Worm (Caenorhabditis elegans): Measurements from ENCODE around the gene ZK105.6.

The ZK105.6 gene

DNA sequence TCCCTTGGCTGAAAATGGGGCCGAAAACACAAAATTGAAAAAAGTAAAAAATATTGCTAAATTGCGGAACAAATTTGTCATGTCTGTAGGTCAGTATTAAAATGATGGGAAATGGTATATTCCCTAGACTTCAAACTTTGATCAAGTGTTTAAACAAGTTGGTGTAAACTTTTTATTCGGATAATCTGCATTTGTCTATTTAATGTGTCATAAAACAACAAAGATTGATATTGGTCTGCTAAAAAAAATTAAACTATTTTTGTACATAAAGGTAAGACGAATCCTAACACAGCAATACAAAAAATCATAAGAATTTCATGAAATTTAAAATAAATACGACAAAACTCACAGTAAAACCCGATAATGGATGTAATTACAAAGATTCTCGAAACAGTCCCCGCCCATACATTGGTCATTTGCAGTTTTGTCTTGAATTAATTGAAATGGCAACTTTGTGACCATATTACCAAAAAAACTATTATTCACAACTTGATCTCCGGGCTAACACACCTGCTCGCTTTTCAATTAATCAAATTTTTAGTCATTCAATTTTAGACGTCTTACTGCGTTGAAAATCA, at the start of gene ZK105.6, which contains the start of gene ZK105.8:
Gene ZK105.6, minus strand, starts transcription at position 101 of the 578 bp plus-strand sequence.
Gene ZK105.8, plus strand, starts transcription at position 528 of the 578 bp plus-strand sequence.
- no peak for TF ChIP-seq elt-2 (tag; optimal IDR thresholded peaks at IDR 0.05)
- no peak for TF ChIP-seq Y116A8C.19 (tag; optimal IDR thresholded peaks at IDR 0.05; ENCODE audit: borderline replicate concordance)
- no peak for TF ChIP-seq lin-14 (GFP tag; optimal IDR thresholded peaks at IDR 0.05)
- TF ChIP-seq nhr-71 (tag; optimal IDR thresholded peaks at IDR 0.05): no peak
- no peak for TF ChIP-seq dsc-1 (tag; optimal IDR thresholded peaks at IDR 0.05)
- TF ChIP-seq lir-3 (tag; optimal IDR thresholded peaks at IDR 0.05; ENCODE audit: poor library complexity): no peak
- TF ChIP-seq rnt-1 (tag; optimal IDR thresholded peaks at IDR 0.05): no peak
- TF ChIP-seq nhr-19 (GFP tag; conservative IDR thresholded peaks at IDR 0.05): no peak
- no peak for TF ChIP-seq lin-13 (GFP tag; optimal IDR thresholded peaks at IDR 0.05)
- TF ChIP-seq lin-15B (tag; optimal IDR thresholded peaks at IDR 0.05): no peak
- TF ChIP-seq aly-2 (tag; optimal IDR thresholded peaks at IDR 0.05): no peak
- no peak for TF ChIP-seq efl-1 (optimal IDR thresholded peaks at IDR 0.05)
- no peak for TF ChIP-seq efl-1 (GFP tag; optimal IDR thresholded peaks at IDR 0.05 in 1 of 2)
- no peak for TF ChIP-seq pag-3 (tag; optimal IDR thresholded peaks at IDR 0.05; ENCODE audit: borderline replicate concordance, insufficient read depth)
- TF ChIP-seq lsy-2 (tag; optimal IDR thresholded peaks at IDR 0.05): no peak
- TF ChIP-seq alr-1 (tag; optimal IDR thresholded peaks at IDR 0.05; ENCODE audit: borderline replicate concordance): no peak
- TF ChIP-seq nhr-84 (tag; optimal IDR thresholded peaks at IDR 0.05): no peak
- no peak for TF ChIP-seq tbx-2 (tag; optimal IDR thresholded peaks at IDR 0.05)
- TF ChIP-seq egl-27 (tag; optimal IDR thresholded peaks at IDR 0.05): no peak
- no peak for TF ChIP-seq sup-37 (GFP tag; optimal IDR thresholded peaks at IDR 0.05)

DNA sequence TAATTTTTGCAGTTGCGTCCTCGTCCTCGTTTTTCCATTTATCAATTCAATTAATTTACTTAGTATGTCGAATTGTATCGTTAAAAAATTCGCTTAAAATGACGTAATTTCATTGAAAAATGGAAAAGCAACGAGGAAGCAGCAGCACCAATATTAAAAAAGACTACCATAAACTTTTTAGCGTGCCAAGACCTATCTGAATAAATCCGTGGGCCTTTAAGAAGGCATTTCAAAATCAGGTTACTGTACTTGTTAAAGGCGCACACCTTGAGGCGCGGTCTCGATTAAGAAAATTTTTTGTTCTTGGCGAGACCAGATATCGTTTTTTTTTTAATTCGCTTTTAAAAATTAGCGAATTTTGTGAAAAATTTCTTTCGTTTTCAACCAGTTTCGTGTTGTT, 49.8 kb upstream of the ZK105.6 start:
- TF ChIP-seq unc-30 (tag; optimal IDR thresholded peaks at IDR 0.05) (no peak), ets-5 (GFP tag; IDR thresholded peaks at IDR 0.05) (no peak), fos-1 (tag; optimal IDR thresholded peaks at IDR 0.05) (no peak), lin-14 (GFP tag; optimal IDR thresholded peaks at IDR 0.05) (no peak), blmp-1 (tag; optimal IDR thresholded peaks at IDR 0.05) (no peak), aly-2 (tag; optimal IDR thresholded peaks at IDR 0.05) (no peak), lin-15B (tag; optimal IDR thresholded peaks at IDR 0.05) (no peak), snu-23 (GFP tag; optimal IDR thresholded peaks at IDR 0.05) (no peak), mab-9 (GFP tag; IDR thresholded peaks at IDR 0.05) (no peak), ceh-90 (tag; optimal IDR thresholded peaks at IDR 0.05) (no peak), sup-37 (GFP tag; optimal IDR thresholded peaks at IDR 0.05) (no peak), pag-3 (tag; optimal IDR thresholded peaks at IDR 0.05; ENCODE audit: borderline replicate concordance, insufficient read depth) (no peak)

DNA sequence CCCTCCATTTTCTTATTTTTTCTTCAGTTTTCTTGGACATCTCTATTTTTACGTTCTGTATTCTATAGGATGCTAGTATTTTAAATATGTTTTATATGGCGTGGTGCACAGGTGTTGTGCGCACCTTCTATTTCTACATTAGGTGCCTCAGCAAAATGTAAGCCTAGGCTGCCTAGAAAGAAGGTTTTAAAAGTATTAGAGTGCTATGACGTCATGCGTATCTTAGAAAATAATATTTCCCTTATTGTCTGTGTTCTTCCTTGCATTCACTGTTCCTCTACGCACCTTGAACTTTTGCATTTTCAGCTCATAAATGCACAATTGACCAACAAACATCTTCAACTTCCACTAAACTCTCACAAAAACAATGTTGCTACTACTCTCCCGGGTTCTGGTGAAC, 47.1 kb upstream of the ZK105.6 start, which contains the start of gene frpr-3:
Gene frpr-3, plus strand, starts transcription at position 301 of the 400 bp plus-strand sequence.
- TF ChIP-seq Y116A8C.19 (tag; optimal IDR thresholded peaks at IDR 0.05; ENCODE audit: borderline replicate concordance) (no peak), elt-3 (tag; optimal IDR thresholded peaks at IDR 0.05) (no peak), fkh-4 (tag; optimal IDR thresholded peaks at IDR 0.05; ENCODE audit: borderline replicate concordance) (no peak), hlh-4 (tag; optimal IDR thresholded peaks at IDR 0.05) (no peak), egl-13 (tag; optimal IDR thresholded peaks at IDR 0.05) (no peak), sup-37 (GFP tag; optimal IDR thresholded peaks at IDR 0.05) (no peak), lin-14 (GFP tag; optimal IDR thresholded peaks at IDR 0.05) (no peak), ama-1 (optimal IDR thresholded peaks at IDR 0.05) (no peak), mdl-1 (tag; optimal IDR thresholded peaks at IDR 0.05) (no peak), rnt-1 (tag; optimal IDR thresholded peaks at IDR 0.05) (no peak), mef-2 (tag; optimal IDR thresholded peaks at IDR 0.05) (no peak), nhr-90 (tag; optimal IDR thresholded peaks at IDR 0.05; ENCODE audit: poor library complexity) (no peak), alr-1 (tag; optimal IDR thresholded peaks at IDR 0.05; ENCODE audit: borderline replicate concordance) (no peak), skn-1 (tag; optimal IDR thresholded peaks at IDR 0.05) (no peak)

Data from whole organism, L1 larva.